Worm (Caenorhabditis elegans) whole organism, midembryonic: Measurements from ENCODE around the gene mrps-24.

Source experiments
- T22C8.4 ChIP-seq: fragments of 200-800 bp; sonication (Bioruptor generic); IDR thresholded peaks from 2 replicates; pipeline ENCODE4 v1.3.6; 2022; ENCODE audit warnings: missing genetic modification characterization, missing compliant biosample characterization
- cog-1 ChIP-seq: sonication (generic microtip); optimal IDR thresholded peaks from 2 replicates; lab custom pipeline; 2016; ENCODE audit warnings: missing genetic modification characterization, missing compliant biosample characterization
- flt-1 ChIP-seq: fragments of 200-800 bp; sonication (Bioruptor generic); IDR thresholded peaks from 2 replicates; pipeline ENCODE4 v1.3.6; 2022; ENCODE audit warnings: missing genetic modification characterization, missing compliant biosample characterization
- klf-2 ChIP-seq: fragments of 200-800 bp; sonication (Bioruptor generic); conservative IDR thresholded peaks from 2 replicates; pipeline ENCODE4 v1.3.6; 2022; ENCODE audit warnings: missing genetic modification reagents, missing genetic modification characterization, missing compliant biosample characterization
- med-1 ChIP-seq: sonication (generic microtip); optimal IDR thresholded peaks from 2 replicates; lab custom pipeline; 2017; ENCODE audit warnings: missing genetic modification characterization, mild to moderate bottlenecking, missing compliant biosample characterization, antibody characterized with exemption, missing genetic modification reagents; ENCODE audit not compliant: insufficient read depth
- ref-1 ChIP-seq: fragments of 200-800 bp; sonication (Bioruptor generic); conservative IDR thresholded peaks from 2 replicates; pipeline ENCODE4 v1.3.6; 2022; ENCODE audit warnings: missing genetic modification reagents, missing genetic modification characterization, missing compliant biosample characterization
- tab-1 ChIP-seq: fragments of 200-800 bp; sonication (Bioruptor generic); IDR thresholded peaks from 2 replicates; pipeline ENCODE4 v1.3.6; 2022; ENCODE audit warnings: missing genetic modification characterization, missing compliant biosample characterization
- ztf-23 ChIP-seq: fragments of 200-800 bp; sonication (Bioruptor generic); IDR thresholded peaks from 2 replicates; pipeline ENCODE4 v1.3.6; 2022; ENCODE audit warnings: missing genetic modification reagents, missing genetic modification characterization, missing compliant biosample characterization
- ztf-29 ChIP-seq: fragments of 200-800 bp; sonication (Bioruptor generic); IDR thresholded peaks from 2 replicates; pipeline ENCODE4 v1.3.6; 2022; ENCODE audit warnings: missing genetic modification reagents, missing genetic modification characterization, missing compliant biosample characterization

mrps-24 gene

ce11 chrIV:7709701-7710100 is at the start of gene mrps-24, which contains the start of the genes mrpl-1 and emc-6:
TSS of gene mrps-24 (plus strand) at chrIV:7710045.
TSS of gene mrpl-1 (minus strand) at chrIV:7709701.
TSS of gene emc-6 (minus strand) at chrIV:7709736.
- TF ChIP-seq klf-2, result no peak
- no peak for TF ChIP-seq T22C8.4 (GFP tag; lab: Robert Waterston, UW)
- TF ChIP-seq cog-1, result peak; percentile 3
- TF ChIP-seq med-1 (GFP tag; lab: Kevin White, UChicago), result no peak
- TF ChIP-seq flt-1 (GFP tag; lab: Robert Waterston, UW), result no peak

ce11 chrIV:7661569-7661968 is 48.3 kb upstream of the mrps-24 start:
- no peak for TF ChIP-seq med-1 (GFP tag; lab: Kevin White, UChicago)
- no peak for TF ChIP-seq T22C8.4 (GFP tag; lab: Robert Waterston, UW)
- no peak for TF ChIP-seq ztf-29 (GFP tag; lab: Robert Waterston, UW)
- TF ChIP-seq tab-1 (GFP tag; lab: Robert Waterston, UW), result no peak
- TF ChIP-seq cog-1, result no peak
- TF ChIP-seq flt-1 (GFP tag; lab: Robert Waterston, UW), result no peak
- TF ChIP-seq ref-1 (GFP tag; lab: Robert Waterston, UW), result no peak
- no peak for TF ChIP-seq klf-2
- TF ChIP-seq ztf-23 (GFP tag; lab: Robert Waterston, UW), result no peak

ce11 chrIV:7663006-7663405 is 46.8 kb upstream of the mrps-24 start:
- TF ChIP-seq T22C8.4 (GFP tag; lab: Robert Waterston, UW) (no peak), ztf-29 (GFP tag; lab: Robert Waterston, UW) (no peak), klf-2 (no peak), flt-1 (GFP tag; lab: Robert Waterston, UW) (no peak), cog-1 (no peak), ref-1 (GFP tag; lab: Robert Waterston, UW) (no peak), tab-1 (GFP tag; lab: Robert Waterston, UW) (no peak), ztf-23 (GFP tag; lab: Robert Waterston, UW) (no peak), med-1 (GFP tag; lab: Kevin White, UChicago) (no peak)

ce11 chrIV:7672872-7673271 is 37.0 kb upstream of the mrps-24 start, which contains the start of gene C08G9.2:
TSS of gene C08G9.2 (minus strand) at chrIV:7672972.
- TF ChIP-seq ref-1 (GFP tag; lab: Robert Waterston, UW) (no peak), cog-1 (no peak), med-1 (GFP tag; lab: Kevin White, UChicago) (no peak), ztf-29 (GFP tag; lab: Robert Waterston, UW) (no peak), T22C8.4 (GFP tag; lab: Robert Waterston, UW) (no peak)

- no peak for TF ChIP-seq ztf-23 (GFP tag; lab: Robert Waterston, UW)
- TF ChIP-seq klf-2, result no peak
- TF ChIP-seq ref-1 (GFP tag; lab: Robert Waterston, UW), result no peak
- no peak for TF ChIP-seq T22C8.4 (GFP tag; lab: Robert Waterston, UW)
- no peak for TF ChIP-seq med-1 (GFP tag; lab: Kevin White, UChicago)
- TF ChIP-seq tab-1 (GFP tag; lab: Robert Waterston, UW), result no peak
- no peak for TF ChIP-seq ztf-29 (GFP tag; lab: Robert Waterston, UW)
- no peak for TF ChIP-seq cog-1
- TF ChIP-seq flt-1 (GFP tag; lab: Robert Waterston, UW), result no peak
Measured at ce11 chrIV:7674874-7675273, 35.0 kb upstream of the mrps-24 start, which contains the start of gene itr-1. TSS of gene itr-1 (plus strand) at chrIV:7675174.

ce11 chrIV:7679120-7679519 is 30.7 kb upstream of the mrps-24 start:
- TF ChIP-seq T22C8.4 (GFP tag; lab: Robert Waterston, UW) (no peak), tab-1 (GFP tag; lab: Robert Waterston, UW) (no peak), med-1 (GFP tag; lab: Kevin White, UChicago) (no peak), flt-1 (GFP tag; lab: Robert Waterston, UW) (no peak), ztf-29 (GFP tag; lab: Robert Waterston, UW) (no peak), cog-1 (no peak), ztf-23 (GFP tag; lab: Robert Waterston, UW) (no peak), ref-1 (GFP tag; lab: Robert Waterston, UW) (no peak), klf-2 (no peak)

ce11 chrIV:7689326-7689725 is 20.5 kb upstream of the mrps-24 start:
- TF ChIP-seq ref-1 (GFP tag; lab: Robert Waterston, UW), result no peak
- no peak for TF ChIP-seq ztf-29 (GFP tag; lab: Robert Waterston, UW)
- TF ChIP-seq klf-2, result no peak
- TF ChIP-seq T22C8.4 (GFP tag; lab: Robert Waterston, UW), result no peak
- no peak for TF ChIP-seq ztf-23 (GFP tag; lab: Robert Waterston, UW)
- TF ChIP-seq flt-1 (GFP tag; lab: Robert Waterston, UW), result no peak
- no peak for TF ChIP-seq med-1 (GFP tag; lab: Kevin White, UChicago)
- no peak for TF ChIP-seq cog-1
- no peak for TF ChIP-seq tab-1 (GFP tag; lab: Robert Waterston, UW)

- TF ChIP-seq ztf-29 (GFP tag; lab: Robert Waterston, UW) (no peak), tab-1 (GFP tag; lab: Robert Waterston, UW) (no peak), ref-1 (GFP tag; lab: Robert Waterston, UW) (no peak), ztf-23 (GFP tag; lab: Robert Waterston, UW) (no peak), flt-1 (GFP tag; lab: Robert Waterston, UW) (no peak), klf-2 (no peak), cog-1 (no peak), med-1 (GFP tag; lab: Kevin White, UChicago) (no peak), T22C8.4 (GFP tag; lab: Robert Waterston, UW) (no peak)
Measured at ce11 chrIV:7692451-7692850, 17.4 kb upstream of the mrps-24 start.

- no peak for TF ChIP-seq klf-2
- no peak for TF ChIP-seq ref-1 (GFP tag; lab: Robert Waterston, UW)
- TF ChIP-seq cog-1, result no peak
- TF ChIP-seq ztf-23 (GFP tag; lab: Robert Waterston, UW), result no peak
- no peak for TF ChIP-seq T22C8.4 (GFP tag; lab: Robert Waterston, UW)
- no peak for TF ChIP-seq ztf-29 (GFP tag; lab: Robert Waterston, UW)
- TF ChIP-seq tab-1 (GFP tag; lab: Robert Waterston, UW), result no peak
- no peak for TF ChIP-seq flt-1 (GFP tag; lab: Robert Waterston, UW)
- no peak for TF ChIP-seq med-1 (GFP tag; lab: Kevin White, UChicago)
Measured at ce11 chrIV:7698320-7698719, 11.5 kb upstream of the mrps-24 start, which contains the start of gene flp-13. TSS of gene flp-13 (minus strand) at chrIV:7698420.
